Fruit fly (Drosophila melanogaster) whole organism, embryonic: ENCODE results near the gene CG32487.
A peak's percentile ranks its signal among the peaks of the same experiment; 100 is the strongest.

Experiments used
- Atf3 ChIP-seq: fragments of 200-800 bp; sonication (Bioruptor generic); optimal IDR thresholded peaks from 3 replicates; lab custom pipeline; 2016; ENCODE audit warnings: missing biosample characterization, missing genetic modification characterization
- CG10543 ChIP-seq: fragments of 200-800 bp; sonication (Bioruptor generic); optimal IDR thresholded peaks from 3 replicates; lab custom pipeline; 2017; ENCODE audit warnings: missing biosample characterization, mild to moderate bottlenecking, missing genetic modification characterization, moderate library complexity
- CG12071 ChIP-seq: fragments of 200-800 bp; sonication (Bioruptor generic); optimal IDR thresholded peaks from 3 replicates; lab custom pipeline; 2018; ENCODE audit warnings: missing biosample characterization, mild to moderate bottlenecking, missing genetic modification characterization
- CG12236 ChIP-seq: fragments of 200-800 bp; sonication (Bioruptor generic); optimal IDR thresholded peaks from 2 replicates; lab custom pipeline; 2016; ENCODE audit warnings: missing biosample characterization, missing genetic modification characterization
- CG12299 ChIP-seq: fragments of 200-800 bp; sonication (Bioruptor generic); optimal IDR thresholded peaks from 2 replicates; lab custom pipeline; 2018; ENCODE audit warnings: missing biosample characterization, mild to moderate bottlenecking, missing genetic modification characterization
- CG14965 ChIP-seq: fragments of 200-800 bp; sonication (Bioruptor generic); optimal IDR thresholded peaks from 2 replicates; lab custom pipeline; 2016; ENCODE audit warnings: missing biosample characterization, missing genetic modification characterization, borderline replicate concordance
- CG1529 ChIP-seq: fragments of 200-800 bp; sonication (Bioruptor generic); optimal IDR thresholded peaks from 3 replicates; lab custom pipeline; 2018; ENCODE audit warnings: missing biosample characterization, missing genetic modification characterization
- CG18619 ChIP-seq: fragments of 200-800 bp; sonication (Bioruptor generic); optimal IDR thresholded peaks from 3 replicates; lab custom pipeline; 2017; ENCODE audit warnings: missing biosample characterization, mild to moderate bottlenecking, missing genetic modification characterization
- CG18764 ChIP-seq: fragments of 200-800 bp; sonication (Bioruptor generic); optimal IDR thresholded peaks from 3 replicates; lab custom pipeline; 2016; ENCODE audit warnings: missing biosample characterization, missing genetic modification characterization
- CG2889 ChIP-seq: fragments of 200-800 bp; sonication (Bioruptor generic); IDR thresholded peaks from 3 replicates; pipeline ENCODE4 v1.3.6; 2022; ENCODE audit warnings: missing biosample characterization, missing genetic modification characterization
- CG30020 ChIP-seq: fragments of 200-800 bp; optimal IDR thresholded peaks from 2 replicates; lab custom pipeline; 2019; ENCODE audit warnings: missing biosample characterization, mild to moderate bottlenecking, missing genetic modification characterization, moderate library complexity
- CG3065 ChIP-seq: fragments of 200-800 bp; sonication (Bioruptor generic); optimal IDR thresholded peaks from 2 replicates; lab custom pipeline; 2016; ENCODE audit warnings: missing biosample characterization, missing genetic modification characterization
- CG33213 ChIP-seq: fragments of 200-800 bp; sonication (Bioruptor generic); optimal IDR thresholded peaks from 3 replicates; lab custom pipeline; 2016; ENCODE audit warnings: missing biosample characterization, missing genetic modification characterization
- CG3995 ChIP-seq: fragments of 200-800 bp; sonication (Bioruptor generic); optimal IDR thresholded peaks from 3 replicates; lab custom pipeline; 2016; ENCODE audit warnings: missing biosample characterization, missing genetic modification characterization
- CG4328 ChIP-seq: fragments of 200-800 bp; sonication (Bioruptor generic); optimal IDR thresholded peaks from 3 replicates; lab custom pipeline; 2017; ENCODE audit warnings: missing biosample characterization, missing genetic modification reagents, missing genetic modification characterization
- D19B ChIP-seq: fragments of 200-800 bp; sonication (Bioruptor generic); optimal IDR thresholded peaks from 2 replicates; lab custom pipeline; 2017; ENCODE audit warnings: missing biosample characterization, mild to moderate bottlenecking, missing genetic modification characterization
- Dad ChIP-seq: fragments of 200-800 bp; sonication (Bioruptor generic); optimal IDR thresholded peaks from 3 replicates; lab custom pipeline; 2016; ENCODE audit warnings: missing biosample characterization, missing genetic modification characterization
- Dip2 ChIP-seq: fragments of 200-800 bp; sonication (Bioruptor generic); IDR thresholded peaks from 2 replicates; pipeline ENCODE4 v1.3.6; 2022; ENCODE audit warnings: missing biosample characterization, missing genetic modification characterization
- Doc2 ChIP-seq: fragments of 200-800 bp; sonication (Bioruptor generic); IDR thresholded peaks from 2 replicates; pipeline ENCODE4 v1.3.6; 2022; ENCODE audit warnings: missing biosample characterization, missing genetic modification characterization
- Eip74EF ChIP-seq, 2 experiments: fragments of 200-800 bp in 1 of 2; fragments of >200 bp in 1 of 2; sonication (Bioruptor generic) in 1 of 2; optimal IDR thresholded peaks; 2 replicates each; lab custom pipeline; 2017 to 2019; ENCODE audit warnings: missing biosample characterization in 2 of 2, missing genetic modification characterization in 2 of 2, mild to moderate bottlenecking in 1 of 2, moderate library complexity in 1 of 2
- Fer2 ChIP-seq: fragments of 200-800 bp; sonication (Bioruptor generic); optimal IDR thresholded peaks from 2 replicates; lab custom pipeline; 2018; ENCODE audit warnings: missing biosample characterization, mild to moderate bottlenecking, missing genetic modification characterization, moderate library complexity
- HLH4C ChIP-seq: fragments of 200-800 bp; sonication (Bioruptor generic); IDR thresholded peaks from 3 replicates; pipeline ENCODE4 v1.3.6; 2022; ENCODE audit warnings: missing biosample characterization, missing genetic modification characterization; ENCODE audit not compliant: partially characterized antibody
- Hmr ChIP-seq: fragments of 200-800 bp; sonication (Bioruptor generic); optimal IDR thresholded peaks from 3 replicates; lab custom pipeline; 2017; ENCODE audit warnings: mild to moderate bottlenecking, missing biosample characterization, missing genetic modification reagents, missing genetic modification characterization
- Kr ChIP-seq: fragments of 200-800 bp; sonication (Bioruptor generic); optimal IDR thresholded peaks from 2 replicates; lab custom pipeline; 2017; ENCODE audit warnings: missing biosample characterization, mild to moderate bottlenecking, missing genetic modification characterization
- Mad ChIP-seq: fragments of 200-800 bp; sonication (Bioruptor generic); optimal IDR thresholded peaks from 2 replicates; lab custom pipeline; 2016; ENCODE audit warnings: missing biosample characterization, missing genetic modification characterization
- Mes4 ChIP-seq: fragments of 200-800 bp; sonication (Bioruptor generic); optimal IDR thresholded peaks from 2 replicates; lab custom pipeline; 2016; ENCODE audit warnings: missing biosample characterization, missing genetic modification characterization
- Myb ChIP-seq: fragments of 200-800 bp; sonication (Bioruptor generic); optimal IDR thresholded peaks from 2 replicates; lab custom pipeline; 2016; ENCODE audit warnings: missing biosample characterization, missing genetic modification characterization
- Opbp ChIP-seq: fragments of 200-800 bp; sonication (Bioruptor generic); IDR thresholded peaks from 3 replicates; pipeline ENCODE4 v1.3.6; 2022; ENCODE audit warnings: missing biosample characterization, missing genetic modification characterization; ENCODE audit not compliant: partially characterized antibody
- Pdp1 ChIP-seq, 2 experiments: fragments of 200-800 bp; sonication (Bioruptor generic); optimal IDR thresholded peaks; 3 replicates each; lab custom pipeline; 2016; ENCODE audit warnings: missing biosample characterization in 2 of 2, missing genetic modification characterization in 2 of 2, mild to moderate bottlenecking in 1 of 2, moderate library complexity in 1 of 2
- Sin3A ChIP-seq: fragments of >200 bp; optimal IDR thresholded peaks from 2 replicates; lab custom pipeline; 2018
- Sox102F ChIP-seq: fragments of 200-800 bp; sonication (Bioruptor generic); optimal IDR thresholded peaks from 2 replicates; lab custom pipeline; 2018; ENCODE audit warnings: missing biosample characterization, mild to moderate bottlenecking, missing genetic modification characterization, moderate library complexity
- Trl ChIP-seq, 3 experiments: fragments of >200 bp in 2 of 3; fragments of 200-800 bp in 1 of 3; sonication (Bioruptor generic) in 1 of 3; optimal IDR thresholded peaks; 2 replicates in 1 of 3; 3 replicates in 2 of 3; lab custom pipeline; 2016 to 2017; ENCODE audit warnings: missing biosample characterization in 1 of 3, missing genetic modification characterization in 1 of 3
- Usf ChIP-seq: fragments of 200-800 bp; sonication (Bioruptor generic); optimal IDR thresholded peaks from 2 replicates; lab custom pipeline; 2017; ENCODE audit warnings: missing genotype, missing biosample characterization, missing genetic modification characterization
- YL-1 ChIP-seq: fragments of 200-800 bp; sonication (Bioruptor generic); optimal IDR thresholded peaks from 3 replicates; lab custom pipeline; 2017; ENCODE audit warnings: missing biosample characterization, mild to moderate bottlenecking, missing genetic modification characterization
- bbx ChIP-seq: fragments of 200-800 bp; sonication (Bioruptor generic); IDR thresholded peaks from 2 replicates; pipeline ENCODE4 v1.3.6; 2022; ENCODE audit warnings: missing biosample characterization, missing genetic modification characterization; ENCODE audit not compliant: partially characterized antibody
- dimm ChIP-seq: fragments of 200-800 bp; sonication (Bioruptor generic); IDR thresholded peaks from 2 replicates; pipeline ENCODE4 v1.3.6; 2022; ENCODE audit warnings: missing biosample characterization, missing genetic modification characterization
- dysf ChIP-seq: fragments of 200-800 bp; sonication (Bioruptor generic); IDR thresholded peaks from 3 replicates; pipeline ENCODE4 v1.3.6; 2022; ENCODE audit warnings: missing biosample characterization, missing genetic modification characterization
- esg ChIP-seq: fragments of 200-800 bp; sonication (Bioruptor generic); conservative IDR thresholded peaks from 2 replicates; pipeline ENCODE4 v1.3.6; 2022; ENCODE audit warnings: missing biosample characterization, missing genetic modification characterization
- grau ChIP-seq: fragments of 200-800 bp; optimal IDR thresholded peaks from 3 replicates; lab custom pipeline; 2019; ENCODE audit warnings: missing biosample characterization, mild to moderate bottlenecking, missing genetic modification characterization, moderate library complexity
- gsb-n ChIP-seq: fragments of 200-800 bp; sonication (Bioruptor generic); optimal IDR thresholded peaks from 3 replicates; lab custom pipeline; 2018; ENCODE audit warnings: missing biosample characterization, mild to moderate bottlenecking, missing genetic modification characterization
- kni ChIP-seq: fragments of 200-800 bp; sonication (Bioruptor generic); optimal IDR thresholded peaks from 3 replicates; lab custom pipeline; 2017; ENCODE audit warnings: mild to moderate bottlenecking, missing biosample characterization, missing genetic modification reagents, missing genetic modification characterization
- mam ChIP-seq: fragments of 200-800 bp; sonication (Bioruptor generic); optimal IDR thresholded peaks from 3 replicates; lab custom pipeline; 2016; ENCODE audit warnings: missing biosample characterization, missing genetic modification characterization
- pfk ChIP-seq: fragments of 200-800 bp; sonication (Bioruptor generic); optimal IDR thresholded peaks from 2 replicates; lab custom pipeline; 2018; ENCODE audit warnings: missing biosample characterization, mild to moderate bottlenecking, missing genetic modification characterization, moderate library complexity
- row ChIP-seq: fragments of 200-800 bp; sonication (Bioruptor generic); IDR thresholded peaks from 3 replicates; pipeline ENCODE4 v1.3.6; 2022; ENCODE audit warnings: missing biosample characterization, missing genetic modification characterization
- sens ChIP-seq: fragments of 200-800 bp; sonication (Bioruptor generic); peaks from one replicate; lab custom pipeline; 2016; ENCODE audit warnings: missing biosample characterization, missing genetic modification characterization
- seq ChIP-seq: fragments of 200-800 bp; sonication (Bioruptor generic); IDR thresholded peaks from 2 replicates; pipeline ENCODE4 v1.3.6; 2022; ENCODE audit warnings: missing biosample characterization, missing genetic modification characterization
- sima ChIP-seq: fragments of 200-800 bp; sonication (Bioruptor generic); optimal IDR thresholded peaks from 2 replicates; lab custom pipeline; 2016; ENCODE audit warnings: missing biosample characterization, missing genetic modification characterization
- vfl ChIP-seq: fragments of 200-800 bp; sonication (Bioruptor generic); optimal IDR thresholded peaks from 2 replicates; lab custom pipeline; 2016; ENCODE audit warnings: missing biosample characterization, missing genetic modification characterization

CG32487 gene

DNA sequence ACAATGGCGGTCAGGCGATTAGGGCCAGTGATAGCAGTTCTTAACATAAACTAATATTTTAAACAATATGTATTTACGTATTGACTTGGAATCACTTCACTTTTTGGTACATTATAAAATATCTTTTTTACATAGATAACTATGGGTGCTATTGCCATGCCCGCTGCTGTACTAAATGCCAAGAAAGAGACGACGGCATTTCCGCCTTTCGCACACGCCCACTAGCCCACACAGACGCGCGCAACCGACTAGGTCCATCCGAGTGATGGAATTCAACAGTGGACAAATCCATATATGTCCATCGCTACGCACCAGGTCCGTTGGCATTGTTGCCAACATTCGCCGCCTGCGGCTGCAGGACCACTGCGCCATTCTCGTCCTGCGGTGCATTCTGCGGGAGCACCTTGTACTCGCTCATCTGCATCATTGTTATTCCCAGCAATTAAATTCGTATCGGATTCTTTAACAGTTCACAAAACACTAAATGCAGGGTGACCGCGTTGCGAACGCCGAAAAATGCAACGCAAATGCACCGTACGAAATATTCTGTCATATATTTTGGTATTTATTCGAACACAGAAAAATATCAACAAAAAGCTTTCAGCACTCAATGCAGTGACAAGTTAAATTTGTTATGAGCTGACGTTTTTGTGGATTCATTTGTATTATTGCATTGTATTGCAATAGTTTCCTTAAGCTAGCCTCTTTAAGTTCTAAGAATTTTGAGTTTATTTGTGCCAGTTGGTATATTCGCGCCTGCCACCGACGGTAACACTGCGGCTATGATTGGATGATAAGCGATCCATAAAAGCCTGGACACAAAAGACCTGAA lies 29.5 kb upstream of the CG32487 start, which contains the start of the genes scramb2 and Sk2 (continued):
- no peak for TF ChIP-seq Kr (GFP tag; lab: Kevin White, UChicago)
- TF ChIP-seq CG14965 (GFP tag; lab: Kevin White, UChicago): peak; percentile 56
- TF ChIP-seq Fer2 (tag; lab: Kevin White, UChicago): peak; percentile 91
- TF ChIP-seq Pdp1 (GFP tag; optimal IDR thresholded peaks at IDR 0.05; lab: Kevin White, UChicago): peak; percentile 83 to 86
- peak; percentile 95 for TF ChIP-seq CG12071 (GFP tag; lab: Kevin White, UChicago)
- peak; percentile 95 for TF ChIP-seq row (GFP tag; lab: Robert Waterston, UW)
- peak; percentile 87; the same call in 2 of the 3 replicates for TF ChIP-seq CG2889
- no peak for TF ChIP-seq HLH4C (GFP tag; lab: Robert Waterston, UW)
- peak; percentile 96 for TF ChIP-seq CG3065 (GFP tag; lab: Kevin White, UChicago)
- TF ChIP-seq dimm (GFP tag; lab: Robert Waterston, UW): peak; percentile 83
- peak; percentile 91 for TF ChIP-seq Mad (GFP tag; lab: Kevin White, UChicago)
- TF ChIP-seq CG10543 (GFP tag; lab: Kevin White, UChicago): peak; percentile 86
- peak; percentile 72 for TF ChIP-seq kni (GFP tag; lab: Kevin White, UChicago)
- TF ChIP-seq Dad (GFP tag; lab: Kevin White, UChicago): peak; percentile 81
- TF ChIP-seq Doc2 (GFP tag; lab: Robert Waterston, UW): peak; percentile 81
- no peak for TF ChIP-seq Trl (optimal IDR thresholded peaks at IDR 0.05; lab: Kevin White, UChicago)
- peak; percentile 73 for TF ChIP-seq Trl (GFP tag; optimal IDR thresholded peaks at IDR 0.05; lab: Kevin White, UChicago)
- TF ChIP-seq dysf (GFP tag; lab: Robert Waterston, UW): peak; percentile 96
- TF ChIP-seq CG12299 (tag; lab: Kevin White, UChicago): peak; percentile 95
- peak; percentile 79 for TF ChIP-seq Mes4 (GFP tag; lab: Kevin White, UChicago)
- TF ChIP-seq esg: peak; percentile 92
- TF ChIP-seq CG3995: peak; percentile 70
- peak; percentile 90 for TF ChIP-seq CG4328 (GFP tag; lab: Kevin White, UChicago)
- TF ChIP-seq pfk (GFP tag; lab: Kevin White, UChicago): peak; percentile 48
- peak; percentile 88 for TF ChIP-seq YL-1 (GFP tag; lab: Kevin White, UChicago)
- peak; percentile 76 for TF ChIP-seq Myb (GFP tag; lab: Kevin White, UChicago)
- TF ChIP-seq Usf (GFP tag; lab: Kevin White, UChicago): peak; percentile 87
- no peak for TF ChIP-seq Opbp (GFP tag; lab: Robert Waterston, UW)
- peak; percentile 99 for TF ChIP-seq sens
- peak; percentile 58 for TF ChIP-seq CG12236 (GFP tag; lab: Kevin White, UChicago)
- peak; percentile 61 for TF ChIP-seq CG30020 (tag; lab: Kevin White, UChicago)
- TF ChIP-seq CG1529 (GFP tag; lab: Kevin White, UChicago): peak; percentile 93
- TF ChIP-seq seq (GFP tag; lab: Robert Waterston, UW): peak; percentile 96
- TF ChIP-seq sima (GFP tag; lab: Kevin White, UChicago): peak; percentile 51
- peak; percentile 55; the same call in 1 of the 2 replicates for TF ChIP-seq Dip2
- peak; percentile 93 for TF ChIP-seq gsb-n (tag; lab: Kevin White, UChicago)
- TF ChIP-seq mam: peak; percentile 90
- peak; percentile 95 for TF ChIP-seq Sin3A (lab: Kevin White, UChicago)
- peak; percentile 90 for TF ChIP-seq CG18619 (GFP tag; lab: Kevin White, UChicago)
- peak; percentile 83 for TF ChIP-seq CG18764 (GFP tag; lab: Kevin White, UChicago)
- TF ChIP-seq vfl: peak; percentile 70
- TF ChIP-seq bbx (GFP tag; lab: Robert Waterston, UW): no peak
- TF ChIP-seq Eip74EF (GFP tag; optimal IDR thresholded peaks at IDR 0.05; lab: Kevin White, UChicago): peak in 1 of 2 experiments; percentile 98
- TF ChIP-seq Atf3: peak; percentile 82
- TF ChIP-seq Sox102F (GFP tag; lab: Kevin White, UChicago): peak; percentile 95
- TF ChIP-seq CG33213: peak; percentile 75
- TF ChIP-seq grau (tag; lab: Kevin White, UChicago): peak; percentile 93
- peak; percentile 97 for TF ChIP-seq Hmr
- TF ChIP-seq D19B: peak; percentile 83
